Fruit fly (Drosophila melanogaster): ENCODE measurements around the gene CG5687.

DNA sequence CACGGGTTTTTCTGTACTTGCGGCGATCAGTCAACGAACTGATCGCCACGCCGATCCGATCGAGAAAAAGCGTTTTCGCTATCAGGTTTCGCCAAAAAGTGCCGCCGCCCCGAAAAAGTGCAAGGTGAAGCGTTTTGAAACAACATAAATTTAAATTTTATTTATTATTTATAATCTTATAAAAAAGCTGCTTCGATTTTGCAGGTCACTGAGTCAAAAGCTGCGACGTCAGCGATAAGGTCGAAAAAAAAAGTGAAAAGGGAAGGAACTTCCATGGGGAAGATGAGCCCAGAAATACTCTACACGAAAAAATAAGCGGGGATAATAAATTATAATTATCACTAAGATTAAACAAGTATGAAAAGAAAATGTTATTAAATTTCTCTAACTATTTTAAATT lies 41.2 kb downstream of the CG5687 start:
- no peak for TF ChIP-seq achi (GFP tag; optimal IDR thresholded peaks at IDR 0.05)
- TF ChIP-seq CG7368 (GFP tag; optimal IDR thresholded peaks at IDR 0.05): no peak
- TF ChIP-seq Met (GFP tag; optimal IDR thresholded peaks at IDR 0.05): no peak
- no peak for TF ChIP-seq Blimp-1 (GFP tag; optimal IDR thresholded peaks at IDR 0.05)
- TF ChIP-seq ss (GFP tag; optimal IDR thresholded peaks at IDR 0.05): no peak
- TF ChIP-seq Ets96B (tag; optimal IDR thresholded peaks at IDR 0.05): no peak
- TF ChIP-seq CG10631 (GFP tag; optimal IDR thresholded peaks at IDR 0.05): no peak
- TF ChIP-seq Gug (GFP tag; IDR thresholded peaks at IDR 0.05): no peak

Data from whole organism, prepupa.